Worm (Caenorhabditis elegans): ENCODE measurements around the gene W10G11.1.

DNA sequence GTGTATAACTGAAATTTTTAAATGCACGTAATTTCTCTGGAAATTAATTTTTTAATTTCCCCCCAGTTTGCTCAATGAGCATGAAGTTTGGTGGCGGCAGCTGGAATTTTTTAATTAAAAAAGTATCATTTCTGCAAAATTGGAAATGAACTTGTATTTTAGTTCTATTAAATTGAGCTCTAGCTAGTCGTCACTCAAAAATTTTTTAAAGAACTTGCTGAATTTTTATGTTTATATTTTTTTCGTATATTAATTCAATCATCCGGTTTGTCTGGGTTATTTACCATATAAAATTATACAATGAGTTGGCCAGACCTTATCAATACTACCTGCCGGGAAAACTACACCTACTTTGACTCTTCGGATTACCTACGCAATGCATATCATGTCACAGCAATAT, 21.3 kb upstream of the W10G11.1 start, which contains the start of gene srh-59:
- no peak for TF ChIP-seq pqm-1 (tag; optimal IDR thresholded peaks at IDR 0.05)
- no peak for TF ChIP-seq ztf-11 (tag; optimal IDR thresholded peaks at IDR 0.05)
- no peak for TF ChIP-seq zag-1 (tag; optimal IDR thresholded peaks at IDR 0.05)
- TF ChIP-seq aly-2 (tag; optimal IDR thresholded peaks at IDR 0.05), result no peak
- TF ChIP-seq pha-4 (tag; optimal IDR thresholded peaks at IDR 0.05), result no peak
- TF ChIP-seq ceh-28 (tag; optimal IDR thresholded peaks at IDR 0.05), result no peak
- TF ChIP-seq mdl-1 (tag; optimal IDR thresholded peaks at IDR 0.05), result no peak
- no peak for TF ChIP-seq ama-1 (optimal IDR thresholded peaks at IDR 0.05)
- TF ChIP-seq lin-39 (tag; optimal IDR thresholded peaks at IDR 0.05), result no peak
- no peak for TF ChIP-seq lin-15B (tag; optimal IDR thresholded peaks at IDR 0.05)
- no peak for TF ChIP-seq snpc-4 (tag; optimal IDR thresholded peaks at IDR 0.05)
- TF ChIP-seq ztf-4 (tag; optimal IDR thresholded peaks at IDR 0.05), result no peak
- no peak for TF ChIP-seq mml-1 (tag; optimal IDR thresholded peaks at IDR 0.05)
- TF ChIP-seq unc-62 (GFP tag; optimal IDR thresholded peaks at IDR 0.05), result no peak
